Worm (Caenorhabditis elegans) whole organism, early embryonic: ENCODE data around the gene srw-62.

Source experiments
- B0310.2 ChIP-seq: sonication (generic microtip); optimal IDR thresholded peaks from 2 replicates; lab custom pipeline; 2016; ENCODE audit warnings: mild to moderate bottlenecking, missing genetic modification characterization, missing compliant biosample characterization
- F13C5.2 ChIP-seq: sonication (generic microtip); optimal IDR thresholded peaks from 2 replicates; lab custom pipeline; 2017; ENCODE audit warnings: mild to moderate bottlenecking, missing genetic modification characterization, inconsistent platforms, missing compliant biosample characterization
- aly-1 ChIP-seq: sonication (generic microtip); optimal IDR thresholded peaks from 2 replicates; lab custom pipeline; 2016; ENCODE audit warnings: missing genetic modification characterization, missing compliant biosample characterization
- ama-1 ChIP-seq: fragments of 150-350 bp; optimal IDR thresholded peaks from 2 replicates; lab custom pipeline; 2014
- ceh-13 ChIP-seq: fragments of 200-800 bp; sonication (Bioruptor generic); optimal IDR thresholded peaks from 2 replicates; lab custom pipeline; 2018; ENCODE audit warnings: mild to moderate bottlenecking, missing genetic modification characterization, missing compliant biosample characterization
- ceh-36 ChIP-seq: sonication (generic microtip); optimal IDR thresholded peaks from 2 replicates; lab custom pipeline; 2016; ENCODE audit warnings: missing genetic modification characterization, inconsistent platforms, missing compliant biosample characterization
- ets-7 ChIP-seq: sonication (generic microtip); optimal IDR thresholded peaks from 2 replicates; lab custom pipeline; 2016; ENCODE audit warnings: missing genotype, missing genetic modification characterization, missing compliant biosample characterization
- flt-1 ChIP-seq: fragments of 200-800 bp; sonication (Bioruptor generic); IDR thresholded peaks from 2 replicates; pipeline ENCODE4 v1.3.6; 2022; ENCODE audit warnings: missing genetic modification characterization, missing compliant biosample characterization
- hmbx-1 ChIP-seq: sonication (generic microtip); optimal IDR thresholded peaks from 2 replicates; lab custom pipeline; 2016; ENCODE audit warnings: mild to moderate bottlenecking, missing genetic modification characterization, missing compliant biosample characterization
- hmg-4 ChIP-seq: fragments of 200-800 bp; sonication (Bioruptor generic); optimal IDR thresholded peaks from 2 replicates; lab custom pipeline; 2018; ENCODE audit warnings: mild to moderate bottlenecking, missing genetic modification characterization, missing compliant biosample characterization
- hnd-1 ChIP-seq: sonication (generic microtip); optimal IDR thresholded peaks from 2 replicates; lab custom pipeline; 2016; ENCODE audit warnings: missing genetic modification characterization, missing compliant biosample characterization
- pes-1 ChIP-seq: fragments of 200-800 bp; sonication (Bioruptor generic); IDR thresholded peaks from 2 replicates; pipeline ENCODE4 v1.3.6; 2022; ENCODE audit warnings: missing genetic modification reagents, missing genetic modification characterization, missing compliant biosample characterization
- scrt-1 ChIP-seq: fragments of 200-800 bp; sonication (Bioruptor generic); IDR thresholded peaks from 2 replicates; pipeline ENCODE4 v1.3.6; 2022; ENCODE audit warnings: missing genetic modification characterization, missing compliant biosample characterization
- sea-1 ChIP-seq: fragments of 200-800 bp; sonication (Bioruptor generic); conservative IDR thresholded peaks from 2 replicates; pipeline ENCODE4 v1.3.6; 2022; ENCODE audit warnings: missing genetic modification characterization, missing compliant biosample characterization
- tbx-11 ChIP-seq: fragments of 200-800 bp; sonication (Bioruptor generic); IDR thresholded peaks from 2 replicates; pipeline ENCODE4 v1.3.6; 2022; ENCODE audit warnings: missing genetic modification characterization, missing compliant biosample characterization
- tbx-37 ChIP-seq: fragments of 200-800 bp; sonication (Bioruptor generic); conservative IDR thresholded peaks from 2 replicates; pipeline ENCODE4 v1.3.6; 2022; ENCODE audit warnings: missing genetic modification reagents, missing genetic modification characterization, missing compliant biosample characterization
- tra-4 ChIP-seq: sonication (generic microtip); optimal IDR thresholded peaks from 2 replicates; lab custom pipeline; 2017; ENCODE audit warnings: missing genetic modification characterization, missing compliant biosample characterization

srw-62 gene

DNA sequence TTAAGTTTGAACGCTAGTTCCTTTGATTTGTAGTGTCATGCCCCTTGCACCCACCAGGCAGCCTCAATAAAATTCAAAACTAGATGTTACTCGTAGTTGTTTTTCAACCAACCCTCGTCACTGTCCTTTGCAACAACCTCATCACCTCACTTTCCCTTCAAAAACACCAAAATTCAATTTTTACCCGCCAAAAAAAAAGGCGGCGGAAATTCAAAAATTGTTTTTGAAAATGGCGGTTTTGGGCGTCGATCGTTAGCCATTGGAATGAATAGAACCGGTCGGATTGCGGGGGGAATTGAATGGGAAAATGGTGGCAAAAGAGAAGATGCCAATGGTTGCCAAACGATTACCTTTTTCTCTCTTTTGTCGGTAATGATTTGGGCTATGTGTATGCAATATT lies 19.2 kb upstream of the srw-62 start:
- TF ChIP-seq ceh-36 (tag; lab: Kevin White, UChicago) (no peak), hmg-4 (GFP tag; lab: Kevin White, UChicago) (no peak), ceh-13 (GFP tag; lab: Kevin White, UChicago) (no peak), hmbx-1 (tag; lab: Kevin White, UChicago) (no peak), flt-1 (GFP tag; lab: Robert Waterston, UW) (no peak), tbx-11 (GFP tag; lab: Robert Waterston, UW) (no peak), hnd-1 (tag; lab: Kevin White, UChicago) (no peak), scrt-1 (no peak), ama-1 (lab: Kevin White, UChicago) (no peak), pes-1 (GFP tag; lab: Robert Waterston, UW) (no peak), F13C5.2 (tag; lab: Kevin White, UChicago) (no peak), sea-1 (GFP tag; lab: Robert Waterston, UW) (no peak), B0310.2 (tag; lab: Kevin White, UChicago) (no peak), aly-1 (tag; lab: Kevin White, UChicago) (no peak), ets-7 (no peak), tbx-37 (GFP tag; lab: Robert Waterston, UW) (no peak), tra-4 (tag; lab: Kevin White, UChicago) (no peak)

DNA sequence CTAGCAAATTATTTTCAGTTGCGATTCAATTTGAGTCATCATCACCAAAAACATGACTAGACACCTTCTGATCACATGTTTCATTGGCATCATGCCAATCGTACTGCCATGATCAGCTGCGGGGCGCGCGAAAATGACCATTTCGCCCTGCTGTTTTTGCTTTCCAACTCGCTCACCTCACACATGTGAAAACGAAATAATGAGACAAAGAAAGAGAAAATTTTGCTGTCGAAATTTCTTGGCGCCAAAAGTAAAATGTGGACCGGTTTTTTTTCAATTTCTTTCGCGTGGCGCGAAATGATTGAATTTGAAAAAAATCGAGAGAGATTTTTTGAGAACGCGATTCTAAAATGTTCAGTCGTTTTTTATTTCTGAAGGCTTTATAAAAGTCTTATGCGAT lies 18.3 kb upstream of the srw-62 start:
- TF ChIP-seq ama-1 (lab: Kevin White, UChicago) (no peak), hmg-4 (GFP tag; lab: Kevin White, UChicago) (no peak), ets-7 (no peak), ceh-13 (GFP tag; lab: Kevin White, UChicago) (no peak), tbx-37 (GFP tag; lab: Robert Waterston, UW) (no peak), F13C5.2 (tag; lab: Kevin White, UChicago) (no peak), hmbx-1 (tag; lab: Kevin White, UChicago) (no peak), pes-1 (GFP tag; lab: Robert Waterston, UW) (no peak), ceh-36 (tag; lab: Kevin White, UChicago) (no peak)

- TF ChIP-seq flt-1 (GFP tag; lab: Robert Waterston, UW) (no peak), sea-1 (GFP tag; lab: Robert Waterston, UW) (no peak), tra-4 (tag; lab: Kevin White, UChicago) (no peak), hmg-4 (GFP tag; lab: Kevin White, UChicago) (no peak), hnd-1 (tag; lab: Kevin White, UChicago) (no peak), ceh-13 (GFP tag; lab: Kevin White, UChicago) (no peak), B0310.2 (tag; lab: Kevin White, UChicago) (no peak), F13C5.2 (tag; lab: Kevin White, UChicago) (no peak), ama-1 (lab: Kevin White, UChicago) (no peak), tbx-37 (GFP tag; lab: Robert Waterston, UW) (no peak), pes-1 (GFP tag; lab: Robert Waterston, UW) (no peak), hmbx-1 (tag; lab: Kevin White, UChicago) (no peak), tbx-11 (GFP tag; lab: Robert Waterston, UW) (no peak), aly-1 (tag; lab: Kevin White, UChicago) (no peak), ceh-36 (tag; lab: Kevin White, UChicago) (no peak)
These were observed 17.1 kb upstream of the srw-62 start for ce11 chrII:7808153-7808552.

- TF ChIP-seq aly-1 (tag; lab: Kevin White, UChicago) (no peak), hnd-1 (tag; lab: Kevin White, UChicago) (no peak), pes-1 (GFP tag; lab: Robert Waterston, UW) (no peak), B0310.2 (tag; lab: Kevin White, UChicago) (no peak), scrt-1 (no peak), flt-1 (GFP tag; lab: Robert Waterston, UW) (no peak), ceh-13 (GFP tag; lab: Kevin White, UChicago) (no peak), tbx-37 (GFP tag; lab: Robert Waterston, UW) (no peak), hmg-4 (GFP tag; lab: Kevin White, UChicago) (no peak), ceh-36 (tag; lab: Kevin White, UChicago) (no peak), tra-4 (tag; lab: Kevin White, UChicago) (no peak), ets-7 (no peak), ama-1 (lab: Kevin White, UChicago) (no peak), sea-1 (GFP tag; lab: Robert Waterston, UW) (no peak), F13C5.2 (tag; lab: Kevin White, UChicago) (no peak), hmbx-1 (tag; lab: Kevin White, UChicago) (no peak), tbx-11 (GFP tag; lab: Robert Waterston, UW) (no peak)
These were observed 16.3 kb upstream of the srw-62 start for ce11 chrII:7808950-7809349.

DNA sequence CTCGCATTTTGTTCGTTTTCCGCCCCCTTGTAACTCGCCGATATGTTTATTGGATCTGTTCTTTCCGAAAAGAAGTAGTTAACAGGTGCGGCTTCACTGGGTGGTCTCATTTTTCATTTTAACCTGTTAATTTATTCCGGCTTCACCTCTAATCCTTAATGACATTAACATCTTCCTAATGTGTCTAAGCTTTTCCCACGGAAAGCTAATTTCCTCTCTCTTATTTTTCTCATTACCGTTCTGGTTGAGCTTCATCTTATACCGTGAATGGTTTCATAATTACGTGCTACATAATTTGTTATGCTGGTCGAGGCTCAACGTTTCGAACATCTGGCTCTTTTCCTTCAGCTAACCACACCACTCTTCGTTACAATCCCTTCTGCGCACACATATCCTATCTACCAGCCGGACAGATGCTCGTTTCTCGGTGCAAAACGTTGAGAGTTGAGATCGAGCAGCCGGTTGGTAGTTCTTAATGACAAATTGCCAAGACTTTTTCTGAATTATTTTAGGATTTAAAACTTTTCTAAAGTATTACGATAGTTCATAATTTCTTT lies 15.8 kb upstream of the srw-62 start:
- no peak for TF ChIP-seq B0310.2 (tag; lab: Kevin White, UChicago)
- TF ChIP-seq scrt-1 = no peak
- no peak for TF ChIP-seq aly-1 (tag; lab: Kevin White, UChicago)
- no peak for TF ChIP-seq hnd-1 (tag; lab: Kevin White, UChicago)
- no peak for TF ChIP-seq tbx-37 (GFP tag; lab: Robert Waterston, UW)
- TF ChIP-seq pes-1 (GFP tag; lab: Robert Waterston, UW) = no peak
- no peak for TF ChIP-seq hmbx-1 (tag; lab: Kevin White, UChicago)
- peak; percentile 58 for TF ChIP-seq hmg-4 (GFP tag; lab: Kevin White, UChicago)
- TF ChIP-seq tra-4 (tag; lab: Kevin White, UChicago) = peak; percentile 3
- TF ChIP-seq ceh-36 (tag; lab: Kevin White, UChicago) = peak; percentile 4

DNA sequence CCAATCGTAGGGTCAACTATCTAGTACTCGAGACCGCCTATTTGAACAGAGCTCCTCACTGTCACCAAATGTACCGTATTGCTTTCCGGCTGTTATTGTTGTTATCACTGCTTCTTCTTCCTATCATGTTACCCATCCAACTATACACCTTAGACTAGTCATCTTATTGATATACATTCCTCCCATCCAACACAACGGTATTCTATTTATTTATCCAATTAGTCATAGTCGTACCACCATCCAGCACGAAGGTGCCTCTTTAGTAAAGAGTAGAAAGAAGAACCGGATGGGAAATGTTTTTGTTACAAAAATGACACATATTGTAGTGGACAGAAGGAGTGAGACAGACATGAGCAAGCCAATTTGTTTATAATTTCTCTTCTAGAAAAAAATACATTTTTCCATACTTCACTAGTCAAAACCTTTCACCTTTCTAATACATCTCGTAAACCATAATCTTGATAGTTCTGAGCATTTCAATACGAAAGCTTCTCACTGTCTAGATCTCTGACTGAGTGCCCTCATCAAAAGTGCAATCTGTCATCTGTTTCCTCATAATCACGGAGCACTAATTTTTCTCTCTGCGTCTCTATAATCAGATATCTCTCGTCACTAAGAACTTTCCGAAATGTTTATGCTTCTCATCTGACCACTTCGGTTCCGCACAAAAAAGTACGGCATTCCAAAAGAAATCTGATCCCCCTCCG lies 14.9 kb upstream of the srw-62 start:
- TF ChIP-seq ets-7 (no peak), tbx-11 (GFP tag; lab: Robert Waterston, UW) (no peak), ceh-36 (tag; lab: Kevin White, UChicago) (no peak), scrt-1 (no peak), ama-1 (lab: Kevin White, UChicago) (no peak), B0310.2 (tag; lab: Kevin White, UChicago) (no peak), F13C5.2 (tag; lab: Kevin White, UChicago) (no peak), sea-1 (GFP tag; lab: Robert Waterston, UW) (no peak), aly-1 (tag; lab: Kevin White, UChicago) (no peak)
